Worm (Caenorhabditis elegans): ENCODE measurements around the gene fbxa-182.
A peak's percentile ranks its signal among the peaks of the same experiment; 100 is the strongest.

The fbxa-182 gene

ce11 chrII:2380174-2380573 lies 32.4 kb downstream of the fbxa-182 start, which contains the start of gene F16G10.7:
TSS of gene F16G10.7 (minus strand) at chrII:2380274.
- TF ChIP-seq F13C5.2 (tag; optimal IDR thresholded peaks at IDR 0.05) (no peak), pes-1 (GFP tag; IDR thresholded peaks at IDR 0.05) (no peak), ets-7 (tag; optimal IDR thresholded peaks at IDR 0.05) (no peak), ama-1 (optimal IDR thresholded peaks at IDR 0.05) (no peak), B0310.2 (tag; optimal IDR thresholded peaks at IDR 0.05) (no peak), sea-1 (GFP tag; conservative IDR thresholded peaks at IDR 0.05) (no peak), hmg-4 (GFP tag; optimal IDR thresholded peaks at IDR 0.05) (no peak), tbx-11 (GFP tag; IDR thresholded peaks at IDR 0.05) (no peak), hnd-1 (tag; optimal IDR thresholded peaks at IDR 0.05) (no peak), tbx-37 (GFP tag; conservative IDR thresholded peaks at IDR 0.05) (no peak)

ce11 chrII:2379673-2380072 lies 32.9 kb downstream of the fbxa-182 start:
- TF ChIP-seq sea-1 (GFP tag; conservative IDR thresholded peaks at IDR 0.05): no peak
- TF ChIP-seq B0310.2 (tag; optimal IDR thresholded peaks at IDR 0.05): no peak
- TF ChIP-seq hmg-4 (GFP tag; optimal IDR thresholded peaks at IDR 0.05): no peak
- no peak for TF ChIP-seq aly-1 (tag; optimal IDR thresholded peaks at IDR 0.05)
- TF ChIP-seq ceh-13 (GFP tag; optimal IDR thresholded peaks at IDR 0.05): no peak
- TF ChIP-seq hnd-1 (tag; optimal IDR thresholded peaks at IDR 0.05): no peak
- TF ChIP-seq ceh-36 (tag; optimal IDR thresholded peaks at IDR 0.05): no peak
- TF ChIP-seq pes-1 (GFP tag; IDR thresholded peaks at IDR 0.05): no peak
- no peak for TF ChIP-seq tbx-11 (GFP tag; IDR thresholded peaks at IDR 0.05)
- TF ChIP-seq tbx-37 (GFP tag; conservative IDR thresholded peaks at IDR 0.05): no peak
- no peak for TF ChIP-seq F13C5.2 (tag; optimal IDR thresholded peaks at IDR 0.05)
- TF ChIP-seq tra-4 (tag; optimal IDR thresholded peaks at IDR 0.05): no peak
- TF ChIP-seq ama-1 (optimal IDR thresholded peaks at IDR 0.05): no peak

- TF ChIP-seq scrt-1 (GFP tag; IDR thresholded peaks at IDR 0.05) (no peak), B0310.2 (tag; optimal IDR thresholded peaks at IDR 0.05) (peak; percentile 43)
Observed at ce11 chrII:2378465-2379009, 34.0 kb downstream of the fbxa-182 start.

DNA sequence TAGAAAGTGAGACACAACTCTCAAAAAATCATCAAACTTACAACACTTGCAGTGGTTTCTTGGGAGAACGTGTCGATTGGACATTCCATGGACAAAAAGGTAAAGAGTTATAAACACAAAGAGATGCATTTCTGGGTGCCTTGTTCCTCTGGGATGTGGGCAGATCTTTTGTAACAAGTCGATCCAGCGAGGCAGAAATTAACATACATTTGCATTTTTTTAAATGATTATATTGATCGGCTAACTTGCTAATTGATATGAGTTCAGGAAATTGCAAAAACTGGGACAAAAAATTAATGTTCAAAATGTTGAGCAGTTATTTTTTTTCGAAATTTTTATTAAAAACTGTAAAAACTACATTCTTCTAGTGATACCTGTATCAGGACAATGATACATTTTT lies 34.8 kb downstream of the fbxa-182 start, which contains the start of gene F16G10.6:
TSS of gene F16G10.6 (minus strand) at position 101 of the 400 bp plus-strand sequence.
- TF ChIP-seq scrt-1 (GFP tag; IDR thresholded peaks at IDR 0.05): no peak
- TF ChIP-seq flt-1 (GFP tag; IDR thresholded peaks at IDR 0.05): no peak
- TF ChIP-seq pes-1 (GFP tag; IDR thresholded peaks at IDR 0.05): no peak
- no peak for TF ChIP-seq tbx-37 (GFP tag; conservative IDR thresholded peaks at IDR 0.05)
- no peak for TF ChIP-seq B0310.2 (tag; optimal IDR thresholded peaks at IDR 0.05)
- no peak for TF ChIP-seq hnd-1 (tag; optimal IDR thresholded peaks at IDR 0.05)
- no peak for TF ChIP-seq sea-1 (GFP tag; conservative IDR thresholded peaks at IDR 0.05)
- no peak for TF ChIP-seq ama-1 (optimal IDR thresholded peaks at IDR 0.05)
- no peak for TF ChIP-seq ceh-36 (tag; optimal IDR thresholded peaks at IDR 0.05)
- no peak for TF ChIP-seq F13C5.2 (tag; optimal IDR thresholded peaks at IDR 0.05)
- TF ChIP-seq hmbx-1 (tag; optimal IDR thresholded peaks at IDR 0.05): no peak
- TF ChIP-seq hmg-4 (GFP tag; optimal IDR thresholded peaks at IDR 0.05): no peak
- no peak for TF ChIP-seq ceh-13 (GFP tag; optimal IDR thresholded peaks at IDR 0.05)
- TF ChIP-seq aly-1 (tag; optimal IDR thresholded peaks at IDR 0.05): no peak
- TF ChIP-seq tbx-11 (GFP tag; IDR thresholded peaks at IDR 0.05): no peak
- TF ChIP-seq ets-7 (tag; optimal IDR thresholded peaks at IDR 0.05): no peak
- TF ChIP-seq tra-4 (tag; optimal IDR thresholded peaks at IDR 0.05): no peak

ce11 chrII:2374973-2375372 lies 37.6 kb downstream of the fbxa-182 start, which contains the start of gene F16G10.2:
TSS of gene F16G10.2 (plus strand) at chrII:2375273.
- no peak for TF ChIP-seq ceh-13 (GFP tag; optimal IDR thresholded peaks at IDR 0.05)
- no peak for TF ChIP-seq ceh-36 (tag; optimal IDR thresholded peaks at IDR 0.05)
- no peak for TF ChIP-seq ets-7 (tag; optimal IDR thresholded peaks at IDR 0.05)
- no peak for TF ChIP-seq pes-1 (GFP tag; IDR thresholded peaks at IDR 0.05)
- TF ChIP-seq tbx-11 (GFP tag; IDR thresholded peaks at IDR 0.05): no peak
- TF ChIP-seq ama-1 (optimal IDR thresholded peaks at IDR 0.05): no peak
- TF ChIP-seq F13C5.2 (tag; optimal IDR thresholded peaks at IDR 0.05): no peak

DNA sequence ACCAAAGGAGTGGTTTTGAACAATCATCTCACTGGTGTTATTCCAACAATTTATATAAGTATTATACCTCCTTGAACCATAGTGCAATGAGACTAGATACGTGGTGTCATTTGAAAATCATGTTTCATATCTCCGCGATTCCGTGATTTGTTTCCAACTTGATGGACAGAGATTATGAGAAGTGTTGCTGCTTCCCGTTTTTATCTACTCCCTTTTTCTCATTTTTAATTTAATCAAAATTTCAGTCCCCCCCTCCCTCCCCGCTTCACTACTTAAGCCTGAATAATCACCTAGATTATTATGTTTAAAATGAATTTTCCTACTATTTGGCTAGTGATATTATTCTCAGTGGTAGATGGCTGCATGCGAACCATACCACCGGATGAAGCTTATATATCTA lies 40.5 kb downstream of the fbxa-182 start, which contains the start of gene F16G10.3:
TSS of gene F16G10.3 (plus strand) at position 301 of the 400 bp plus-strand sequence.
- TF ChIP-seq aly-1 (tag; optimal IDR thresholded peaks at IDR 0.05): no peak
- TF ChIP-seq scrt-1 (GFP tag; IDR thresholded peaks at IDR 0.05): no peak
- no peak for TF ChIP-seq tbx-37 (GFP tag; conservative IDR thresholded peaks at IDR 0.05)
- TF ChIP-seq B0310.2 (tag; optimal IDR thresholded peaks at IDR 0.05): no peak
- TF ChIP-seq flt-1 (GFP tag; IDR thresholded peaks at IDR 0.05): no peak

DNA sequence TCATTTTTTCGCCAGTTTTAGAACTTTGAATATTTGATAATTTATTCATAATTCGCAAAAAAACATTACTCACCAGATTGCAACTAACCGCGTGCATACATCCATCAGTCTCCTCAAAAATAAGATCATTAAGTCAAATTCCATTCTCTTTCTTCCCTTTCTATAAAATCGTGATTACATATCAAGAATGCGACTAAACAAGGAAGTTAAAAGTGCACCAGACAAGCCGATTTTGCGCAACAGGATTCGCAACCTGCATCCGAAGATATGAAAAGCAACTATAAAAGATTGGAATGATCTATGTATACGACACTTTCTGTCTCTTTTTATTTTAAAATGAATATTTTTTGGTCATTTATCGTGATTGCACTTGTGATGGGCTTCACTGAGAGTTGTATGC lies 43.6 kb downstream of the fbxa-182 start, which contains the start of gene hpo-25:
TSS of gene hpo-25 (plus strand) at position 301 of the 400 bp plus-strand sequence.
- TF ChIP-seq flt-1 (GFP tag; IDR thresholded peaks at IDR 0.05): no peak
- TF ChIP-seq tbx-11 (GFP tag; IDR thresholded peaks at IDR 0.05): no peak

ce11 chrII:2366623-2367365 lies 45.8 kb downstream of the fbxa-182 start, which contains the start of the genes F43C11.12 and F16G10.5:
TSS of gene F43C11.12 (minus strand) at chrII:2366723.
TSS of gene F16G10.5 (plus strand) at chrII:2367315.
- TF ChIP-seq tbx-37 (GFP tag; conservative IDR thresholded peaks at IDR 0.05): no peak
- no peak for TF ChIP-seq ceh-36 (tag; optimal IDR thresholded peaks at IDR 0.05)
- TF ChIP-seq B0310.2 (tag; optimal IDR thresholded peaks at IDR 0.05): no peak
- TF ChIP-seq ama-1 (optimal IDR thresholded peaks at IDR 0.05): no peak
- no peak for TF ChIP-seq hmbx-1 (tag; optimal IDR thresholded peaks at IDR 0.05)
- TF ChIP-seq F13C5.2 (tag; optimal IDR thresholded peaks at IDR 0.05): no peak
- no peak for TF ChIP-seq aly-1 (tag; optimal IDR thresholded peaks at IDR 0.05)
